Fruit fly (Drosophila melanogaster): ENCODE measurements around the gene Sol1.

The Sol1 gene

DNA sequence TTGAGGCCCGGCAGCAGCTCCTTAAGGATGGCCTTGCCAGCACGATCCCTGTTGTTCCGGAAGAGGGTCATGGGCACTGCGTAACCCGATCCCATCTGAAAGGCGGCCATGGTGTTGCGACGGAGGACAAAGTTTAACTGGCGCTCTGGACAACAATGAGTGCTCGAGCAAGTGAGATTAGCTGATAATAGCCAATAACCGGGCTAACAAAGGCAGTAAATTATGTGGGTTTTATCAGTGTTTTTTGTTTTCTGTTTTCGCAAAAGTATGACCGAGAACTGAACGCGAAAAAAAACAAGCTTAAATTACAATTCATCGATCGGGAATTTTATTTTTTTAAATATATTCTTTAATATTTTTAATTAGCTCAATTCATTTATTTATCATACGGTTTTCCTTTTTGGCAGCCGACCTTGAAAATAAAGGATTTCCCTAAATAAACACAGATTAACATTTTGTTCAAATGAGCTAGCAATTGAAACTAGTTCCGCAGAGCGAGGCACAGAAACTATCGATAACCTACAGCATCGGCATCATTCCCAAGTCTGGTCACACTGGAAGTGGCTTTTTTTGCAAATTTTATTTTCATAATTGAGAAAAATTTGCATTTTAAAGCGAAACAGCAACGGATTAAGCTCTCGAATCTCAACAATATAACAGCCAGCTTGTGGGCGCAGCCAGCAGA lies 27.4 kb downstream of the Sol1 start, which contains the start of the genes Dip-C and pps (continued):
- TF ChIP-seq unc-4 (GFP tag; IDR thresholded peaks at IDR 0.05; ENCODE audit: partially characterized antibody), result peak; percentile 79
- peak; percentile 23 for TF ChIP-seq mirr (GFP tag; optimal IDR thresholded peaks at IDR 0.05)
- no peak for TF ChIP-seq Abd-B (GFP tag; optimal IDR thresholded peaks at IDR 0.05)
- peak; percentile 73 for TF ChIP-seq row (GFP tag; IDR thresholded peaks at IDR 0.05)
- TF ChIP-seq Hey (tag; optimal IDR thresholded peaks at IDR 0.05), result no peak
- peak; percentile 60 for TF ChIP-seq Sry-δ (GFP tag; optimal IDR thresholded peaks at IDR 0.05)
- peak; percentile 37 for TF ChIP-seq CG8924 (tag; optimal IDR thresholded peaks at IDR 0.05)
- peak; percentile 65; the same call in 2 of the 3 replicates for TF ChIP-seq Doc3 (GFP tag; IDR thresholded peaks at IDR 0.05; ENCODE audit: partially characterized antibody)
- TF ChIP-seq hbn (GFP tag; IDR thresholded peaks at IDR 0.05; ENCODE audit: partially characterized antibody), result peak; percentile 73
- peak; percentile 99 for TF ChIP-seq CG15514 (GFP tag; optimal IDR thresholded peaks at IDR 0.05)
- no peak for TF ChIP-seq bsh (GFP tag; optimal IDR thresholded peaks at IDR 0.05)
- TF ChIP-seq grn (GFP tag; optimal IDR thresholded peaks at IDR 0.05), result no peak
- no peak for TF ChIP-seq sqz (GFP tag; optimal IDR thresholded peaks at IDR 0.05)
- TF ChIP-seq chinmo (GFP tag; IDR thresholded peaks at IDR 0.05; ENCODE audit: partially characterized antibody), result no peak
- peak; percentile 44 for TF ChIP-seq Med (GFP tag)
- peak; percentile 91 for TF ChIP-seq stwl (tag; optimal IDR thresholded peaks at IDR 0.05)
- TF ChIP-seq Dad (GFP tag; optimal IDR thresholded peaks at IDR 0.05), result no peak
- TF ChIP-seq CG18011 (GFP tag; optimal IDR thresholded peaks at IDR 0.05), result no peak
- no peak for TF ChIP-seq pum (GFP tag; optimal IDR thresholded peaks at IDR 0.05)
- TF ChIP-seq CG2202 (tag; optimal IDR thresholded peaks at IDR 0.05), result no peak
- peak; percentile 22 for TF ChIP-seq Ets65A (GFP tag)
- TF ChIP-seq tin (GFP tag; optimal IDR thresholded peaks at IDR 0.05), result no peak
- peak; percentile 84 for TF ChIP-seq MBD-R2 (GFP tag; IDR thresholded peaks at IDR 0.05)
- peak; percentile 57 for TF ChIP-seq trem (tag; optimal IDR thresholded peaks at IDR 0.05)
- TF ChIP-seq CG12104 (GFP tag; optimal IDR thresholded peaks at IDR 0.05), result peak; percentile 12
- TF ChIP-seq nau (GFP tag; optimal IDR thresholded peaks at IDR 0.05), result no peak
- no peak for TF ChIP-seq jumu (GFP tag; optimal IDR thresholded peaks at IDR 0.05)
- TF ChIP-seq BEAF-32 (GFP tag; optimal IDR thresholded peaks at IDR 0.05), result peak; percentile 82
- no peak for TF ChIP-seq Ptx1 (GFP tag; IDR thresholded peaks at IDR 0.05)
- TF ChIP-seq CG4617 (GFP tag; optimal IDR thresholded peaks at IDR 0.05; ENCODE audit: borderline replicate concordance), result peak; percentile 85
- peak; percentile 20 for TF ChIP-seq zen (tag; optimal IDR thresholded peaks at IDR 0.05)
- TF ChIP-seq CG8089 (GFP tag; optimal IDR thresholded peaks at IDR 0.05), result no peak
- no peak for TF ChIP-seq nerfin-1 (tag; optimal IDR thresholded peaks at IDR 0.05)
- peak; percentile 60 for TF ChIP-seq gcm (GFP tag; optimal IDR thresholded peaks at IDR 0.05)
- TF ChIP-seq Ets97D (GFP tag; optimal IDR thresholded peaks at IDR 0.05), result no peak
- TF ChIP-seq CG2116 (GFP tag; optimal IDR thresholded peaks at IDR 0.05), result peak; percentile 35
- no peak for TF ChIP-seq CG11247 (GFP tag; IDR thresholded peaks at IDR 0.05)
- peak; percentile 78 for TF ChIP-seq ftz-f1 (GFP tag; optimal IDR thresholded peaks at IDR 0.05)
- TF ChIP-seq pfk (GFP tag; optimal IDR thresholded peaks at IDR 0.05), result no peak
- peak; percentile 85 for TF ChIP-seq CG13287 (GFP tag; IDR thresholded peaks at IDR 0.05; ENCODE audit: partially characterized antibody)
- peak; percentile 56 for TF ChIP-seq CG17829 (tag; optimal IDR thresholded peaks at IDR 0.05)
- TF ChIP-seq phol (tag; optimal IDR thresholded peaks at IDR 0.05), result peak; percentile 46
- TF ChIP-seq CG6689 (GFP tag; IDR thresholded peaks at IDR 0.05), result no peak
- TF ChIP-seq NFAT (GFP tag; IDR thresholded peaks at IDR 0.05), result no peak
- no peak for TF ChIP-seq pan (optimal IDR thresholded peaks at IDR 0.05)
- peak in 1 of 2 experiments; percentile 9 for TF ChIP-seq pan (GFP tag; optimal IDR thresholded peaks at IDR 0.05 in 1 of 2, IDR thresholded peaks at IDR 0.05 in 1 of 2)
- no peak for TF ChIP-seq CG32532 (GFP tag; IDR thresholded peaks at IDR 0.05)
- no peak for TF ChIP-seq Taf1 (GFP tag; IDR thresholded peaks at IDR 0.05)
- TF ChIP-seq CG7357 (GFP tag; IDR thresholded peaks at IDR 0.05), result no peak

All from whole organism, embryonic.